Worm (Caenorhabditis elegans): ENCODE data around the gene srsx-10.

DNA sequence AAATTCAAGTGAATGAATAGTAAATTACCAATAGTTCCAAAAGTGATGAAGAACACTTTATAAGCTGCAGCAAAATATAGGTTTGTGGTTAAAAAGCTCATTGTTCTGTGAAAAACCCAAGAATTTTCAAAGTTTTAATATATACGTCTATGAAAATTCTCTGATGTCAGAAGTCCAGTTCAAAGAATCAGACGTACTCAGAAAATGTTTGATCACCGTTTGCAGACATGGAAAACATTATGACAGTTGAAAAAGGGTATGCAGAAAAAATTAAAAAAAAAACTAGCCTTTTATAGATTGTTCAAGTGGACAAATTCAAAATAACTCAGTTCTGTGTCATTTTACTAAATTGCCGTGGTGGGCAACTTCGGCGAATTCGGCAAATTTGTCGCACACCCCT, at the start of gene srsx-10:
- no peak for TF ChIP-seq ceh-82 (tag; optimal IDR thresholded peaks at IDR 0.05)
- TF ChIP-seq zip-2 (tag; optimal IDR thresholded peaks at IDR 0.05) = no peak
- TF ChIP-seq nhr-11 (tag; optimal IDR thresholded peaks at IDR 0.05) = no peak
- TF ChIP-seq ama-1 (optimal IDR thresholded peaks at IDR 0.05) = no peak
- no peak for TF ChIP-seq lsy-2 (tag; optimal IDR thresholded peaks at IDR 0.05)
- TF ChIP-seq pha-4 (GFP tag; IDR thresholded peaks at IDR 0.05) = no peak
- no peak for TF ChIP-seq pha-4 (tag; optimal IDR thresholded peaks at IDR 0.05)
- TF ChIP-seq unc-62 (GFP tag; optimal IDR thresholded peaks at IDR 0.05 in 1 of 2) = no peak
- TF ChIP-seq unc-62 (tag; optimal IDR thresholded peaks at IDR 0.05) = no peak
- TF ChIP-seq Y5F2A.4 (GFP tag; optimal IDR thresholded peaks at IDR 0.05) = no peak
- TF ChIP-seq nhr-28 (tag; optimal IDR thresholded peaks at IDR 0.05) = no peak

All from whole organism, L4 larva.